Worm (Caenorhabditis elegans) whole organism, early embryonic: ENCODE results near the gene F35C11.3.

Experiments used
- B0310.2 ChIP-seq: sonication (generic microtip); optimal IDR thresholded peaks from 2 replicates; lab custom pipeline; 2016; ENCODE audit warnings: mild to moderate bottlenecking, missing genetic modification characterization, missing compliant biosample characterization
- F13C5.2 ChIP-seq: sonication (generic microtip); optimal IDR thresholded peaks from 2 replicates; lab custom pipeline; 2017; ENCODE audit warnings: mild to moderate bottlenecking, missing genetic modification characterization, inconsistent platforms, missing compliant biosample characterization
- ama-1 ChIP-seq: fragments of 150-350 bp; optimal IDR thresholded peaks from 2 replicates; lab custom pipeline; 2014
- ceh-13 ChIP-seq: fragments of 200-800 bp; sonication (Bioruptor generic); optimal IDR thresholded peaks from 2 replicates; lab custom pipeline; 2018; ENCODE audit warnings: mild to moderate bottlenecking, missing genetic modification characterization, missing compliant biosample characterization
- ceh-36 ChIP-seq: sonication (generic microtip); optimal IDR thresholded peaks from 2 replicates; lab custom pipeline; 2016; ENCODE audit warnings: missing genetic modification characterization, inconsistent platforms, missing compliant biosample characterization
- flt-1 ChIP-seq: fragments of 200-800 bp; sonication (Bioruptor generic); IDR thresholded peaks from 2 replicates; pipeline ENCODE4 v1.3.6; 2022; ENCODE audit warnings: missing genetic modification characterization, missing compliant biosample characterization
- hmbx-1 ChIP-seq: sonication (generic microtip); optimal IDR thresholded peaks from 2 replicates; lab custom pipeline; 2016; ENCODE audit warnings: mild to moderate bottlenecking, missing genetic modification characterization, missing compliant biosample characterization
- hmg-4 ChIP-seq: fragments of 200-800 bp; sonication (Bioruptor generic); optimal IDR thresholded peaks from 2 replicates; lab custom pipeline; 2018; ENCODE audit warnings: mild to moderate bottlenecking, missing genetic modification characterization, missing compliant biosample characterization
- hnd-1 ChIP-seq: sonication (generic microtip); optimal IDR thresholded peaks from 2 replicates; lab custom pipeline; 2016; ENCODE audit warnings: missing genetic modification characterization, missing compliant biosample characterization
- pes-1 ChIP-seq: fragments of 200-800 bp; sonication (Bioruptor generic); IDR thresholded peaks from 2 replicates; pipeline ENCODE4 v1.3.6; 2022; ENCODE audit warnings: missing genetic modification reagents, missing genetic modification characterization, missing compliant biosample characterization
- scrt-1 ChIP-seq: fragments of 200-800 bp; sonication (Bioruptor generic); IDR thresholded peaks from 2 replicates; pipeline ENCODE4 v1.3.6; 2022; ENCODE audit warnings: missing genetic modification characterization, missing compliant biosample characterization
- sea-1 ChIP-seq: fragments of 200-800 bp; sonication (Bioruptor generic); conservative IDR thresholded peaks from 2 replicates; pipeline ENCODE4 v1.3.6; 2022; ENCODE audit warnings: missing genetic modification characterization, missing compliant biosample characterization
- tbx-11 ChIP-seq: fragments of 200-800 bp; sonication (Bioruptor generic); IDR thresholded peaks from 2 replicates; pipeline ENCODE4 v1.3.6; 2022; ENCODE audit warnings: missing genetic modification characterization, missing compliant biosample characterization
- tbx-37 ChIP-seq: fragments of 200-800 bp; sonication (Bioruptor generic); conservative IDR thresholded peaks from 2 replicates; pipeline ENCODE4 v1.3.6; 2022; ENCODE audit warnings: missing genetic modification reagents, missing genetic modification characterization, missing compliant biosample characterization

DNA sequence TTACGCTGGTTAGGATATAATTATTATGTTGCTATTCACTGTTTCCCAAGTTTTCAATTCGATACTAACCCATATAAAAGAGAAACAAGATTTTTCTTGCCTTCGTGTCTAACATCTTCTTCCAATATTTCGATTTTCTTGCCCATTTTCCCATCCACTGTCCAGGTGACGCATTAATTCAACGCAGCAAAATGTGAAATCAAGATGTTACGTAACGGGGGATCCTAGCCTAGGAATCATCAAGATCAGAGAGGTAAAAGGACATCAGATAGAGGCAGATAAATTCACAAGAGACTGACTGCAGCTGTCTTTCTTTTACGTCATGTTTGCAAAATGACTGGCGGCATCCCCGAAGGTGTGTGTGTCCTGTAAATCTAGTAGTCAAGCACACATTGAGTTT is 22.0 kb upstream of the F35C11.3 start:
- no peak for TF ChIP-seq tbx-11 (GFP tag; lab: Robert Waterston, UW)
- no peak for TF ChIP-seq ama-1
- TF ChIP-seq pes-1 (GFP tag; lab: Robert Waterston, UW): no peak
- TF ChIP-seq scrt-1 (GFP tag; lab: Robert Waterston, UW): no peak
- TF ChIP-seq hnd-1 (tag; lab: Kevin White, UChicago): no peak
- TF ChIP-seq ceh-13 (GFP tag; lab: Kevin White, UChicago): no peak
- no peak for TF ChIP-seq hmbx-1 (tag; lab: Kevin White, UChicago)
- no peak for TF ChIP-seq flt-1
- TF ChIP-seq tbx-37 (GFP tag; lab: Robert Waterston, UW): no peak
- no peak for TF ChIP-seq B0310.2 (tag; lab: Kevin White, UChicago)
- TF ChIP-seq hmg-4 (GFP tag; lab: Kevin White, UChicago): no peak
- TF ChIP-seq F13C5.2: no peak
- TF ChIP-seq sea-1: no peak
- no peak for TF ChIP-seq ceh-36 (tag; lab: Kevin White, UChicago)
